Worm (Caenorhabditis elegans): ENCODE data around the gene BE0003N10.6.

Gene BE0003N10.6

ce11 chrIII:1080536-1080935, 20.7 kb upstream of the BE0003N10.6 start, which contains the start of the genes rab-18 and kbp-4 (continued):
- TF ChIP-seq lag-1 (GFP tag; IDR thresholded peaks at IDR 0.05) (no peak), nhr-27 (tag; optimal IDR thresholded peaks at IDR 0.05) (no peak), C06A6.2 (GFP tag; conservative IDR thresholded peaks at IDR 0.05) (peak; percentile 69), snpc-1.3 (tag; optimal IDR thresholded peaks at IDR 0.05; ENCODE audit: insufficient read depth) (peak; percentile 90), T07F8.4 (tag; optimal IDR thresholded peaks at IDR 0.05) (no peak), hmg-1.2 (GFP tag; IDR thresholded peaks at IDR 0.05) (peak; percentile 71), T26A5.8 (tag; optimal IDR thresholded peaks at IDR 0.05) (no peak), unc-130 (GFP tag; optimal IDR thresholded peaks at IDR 0.05) (peak; percentile 60), akir-1 (GFP tag; optimal IDR thresholded peaks at IDR 0.05) (no peak), repo-1 (tag; optimal IDR thresholded peaks at IDR 0.05) (peak; percentile 48), sptf-2 (GFP tag; optimal IDR thresholded peaks at IDR 0.05) (no peak), ets-4 (GFP tag; optimal IDR thresholded peaks at IDR 0.05) (no peak), rcor-1 (GFP tag; IDR thresholded peaks at IDR 0.05) (peak; percentile 90), lin-35 (GFP tag; optimal IDR thresholded peaks at IDR 0.05) (peak; percentile 43 to 98 (median 70)), snpc-1.1 (tag; optimal IDR thresholded peaks at IDR 0.05; ENCODE audit: insufficient read depth) (peak; percentile 67), nhr-120 (GFP tag; IDR thresholded peaks at IDR 0.05) (no peak), ztf-25 (GFP tag; IDR thresholded peaks at IDR 0.05) (no peak), F55B11.4 (tag; optimal IDR thresholded peaks at IDR 0.05; ENCODE audit: borderline replicate concordance, insufficient read depth) (no peak), him-1 (tag; optimal IDR thresholded peaks at IDR 0.05) (no peak), F52B5.7 (tag; optimal IDR thresholded peaks at IDR 0.05) (no peak), sdz-38 (tag; optimal IDR thresholded peaks at IDR 0.05) (no peak), snpc-3.4 (tag; optimal IDR thresholded peaks at IDR 0.05) (peak; percentile 92), ztf-26 (tag; optimal IDR thresholded peaks at IDR 0.05) (peak; percentile 65), chd-7 (tag; optimal IDR thresholded peaks at IDR 0.05) (no peak), zfh-2 (GFP tag; conservative IDR thresholded peaks at IDR 0.05) (peak; percentile 63), xnd-1 (tag; optimal IDR thresholded peaks at IDR 0.05) (peak; percentile 68), mcd-1 (GFP tag; IDR thresholded peaks at IDR 0.05) (peak; percentile 99), mes-4 (tag; optimal IDR thresholded peaks at IDR 0.05) (no peak), F49E8.2 (tag; optimal IDR thresholded peaks at IDR 0.05; ENCODE audit: insufficient read depth) (peak; percentile 85), athp-1 (tag; optimal IDR thresholded peaks at IDR 0.05) (peak; percentile 93), dox-1 (GFP tag; IDR thresholded peaks at IDR 0.05) (peak; percentile 96), snpc-4 (GFP tag; optimal IDR thresholded peaks at IDR 0.05) (peak; percentile 45), snpc-4 (tag; optimal IDR thresholded peaks at IDR 0.05) (peak; percentile 65 to 81 (median 78)), hrde-1 (tag; optimal IDR thresholded peaks at IDR 0.05; ENCODE audit: borderline replicate concordance) (no peak), lin-54 (GFP tag; optimal IDR thresholded peaks at IDR 0.05) (peak; percentile 98), let-607 (tag; optimal IDR thresholded peaks at IDR 0.05) (peak in 1 of 2 experiments; percentile 77), hlh-26 (GFP tag; conservative IDR thresholded peaks at IDR 0.05) (no peak), B0336.3 (GFP tag; IDR thresholded peaks at IDR 0.05) (peak; percentile 81), attf-5 (GFP tag; optimal IDR thresholded peaks at IDR 0.05) (peak; percentile 97), tlf-1 (GFP tag; optimal IDR thresholded peaks at IDR 0.05) (peak; percentile 93), F23B12.7 (tag; optimal IDR thresholded peaks at IDR 0.05; ENCODE audit: insufficient read depth) (peak; percentile 97), madf-10 (tag; optimal IDR thresholded peaks at IDR 0.05) (peak; percentile 63), tbx-9 (tag; optimal IDR thresholded peaks at IDR 0.05; ENCODE audit: borderline replicate concordance) (no peak), F22D6.2 (tag; optimal IDR thresholded peaks at IDR 0.05) (no peak), cebp-2 (GFP tag; IDR thresholded peaks at IDR 0.05) (no peak), attf-3 (GFP tag; conservative IDR thresholded peaks at IDR 0.05) (peak; percentile 67), Y53G8AR.9 (GFP tag; conservative IDR thresholded peaks at IDR 0.05) (peak; percentile 78; the same call in 1 of the 2 replicates), efl-1 (GFP tag; optimal IDR thresholded peaks at IDR 0.05) (peak; percentile 97)

Measured in whole organism, young adult.